Fruit fly (Drosophila melanogaster) whole organism, wandering third instar larva: Measurements from ENCODE around the gene B9d1.
A peak's percentile ranks its signal among the peaks of the same experiment; 100 is the strongest.

Experiments
- Abd-B ChIP-seq: fragments of >200 bp; optimal IDR thresholded peaks from 2 replicates; lab custom pipeline; 2017; ENCODE audit warnings: missing biosample characterization, missing genetic modification characterization
- CG32264 ChIP-seq: fragments of 200-800 bp; sonication (Bioruptor generic); optimal IDR thresholded peaks from 2 replicates; lab custom pipeline; 2016; ENCODE audit warnings: missing biosample characterization, missing genetic modification characterization
- CG9705 ChIP-seq: fragments of 200-800 bp; sonication (Bioruptor generic); optimal IDR thresholded peaks from 2 replicates; lab custom pipeline; 2018; ENCODE audit warnings: missing biosample characterization, mild to moderate bottlenecking, missing genetic modification characterization
- CrebA ChIP-seq: fragments of 200-800 bp; sonication (Bioruptor generic); optimal IDR thresholded peaks from 2 replicates; lab custom pipeline; 2016; ENCODE audit warnings: missing biosample characterization, mild to moderate bottlenecking, missing genetic modification characterization, borderline replicate concordance
- Dfd ChIP-seq: fragments of >200 bp; optimal IDR thresholded peaks from 2 replicates; lab custom pipeline; 2017; ENCODE audit warnings: missing biosample characterization, missing genetic modification characterization
- GATAd ChIP-seq: sonication (Bioruptor generic); optimal IDR thresholded peaks from 2 replicates; lab custom pipeline; 2016; ENCODE audit warnings: missing biosample characterization, missing genetic modification characterization
- Hnf4 ChIP-seq: fragments of 200-800 bp; sonication (Bioruptor generic); optimal IDR thresholded peaks from 2 replicates; lab custom pipeline; 2016; ENCODE audit warnings: missing biosample characterization, mild to moderate bottlenecking, missing genetic modification characterization
- Hr78 ChIP-seq: fragments of >200 bp; optimal IDR thresholded peaks from 2 replicates; lab custom pipeline; 2017; ENCODE audit warnings: missing biosample characterization, missing genetic modification characterization
- Hr83 ChIP-seq: fragments of 200-300 bp; sonication (Bioruptor generic); optimal IDR thresholded peaks from 2 replicates; lab custom pipeline; 2016; ENCODE audit warnings: missing biosample characterization, mild to moderate bottlenecking, missing genetic modification characterization, moderate library complexity; ENCODE audit not compliant: poor library complexity, severe bottlenecking
- Jra ChIP-seq: sonication (Bioruptor generic); optimal IDR thresholded peaks from 2 replicates; lab custom pipeline; 2016; ENCODE audit warnings: missing biosample characterization, missing genetic modification characterization
- Mio ChIP-seq: sonication (Bioruptor generic); optimal IDR thresholded peaks from 2 replicates; lab custom pipeline; 2016; ENCODE audit warnings: missing biosample characterization, missing genetic modification characterization
- Myc ChIP-seq: fragments of >200 bp; optimal IDR thresholded peaks from 2 replicates; lab custom pipeline; 2017
- N ChIP-seq: fragments of >200 bp; optimal IDR thresholded peaks from 2 replicates; lab custom pipeline; 2018; ENCODE audit warnings: missing biosample characterization, missing external identifiers, missing genetic modification characterization
- OdsH ChIP-seq: fragments of 200-800 bp; sonication (Bioruptor generic); optimal IDR thresholded peaks from 2 replicates; lab custom pipeline; 2016; ENCODE audit warnings: missing biosample characterization, mild to moderate bottlenecking, missing genetic modification characterization
- Rel ChIP-seq, 2 experiments: fragments of 200-800 bp; sonication (Bioruptor generic) in 1 of 2; optimal IDR thresholded peaks; 2 replicates in 1 of 2; 3 replicates in 1 of 2; lab custom pipeline; 2016 to 2019; ENCODE audit warnings: mild to moderate bottlenecking in 2 of 2, missing biosample characterization in 2 of 2, missing genetic modification characterization in 2 of 2, moderate library complexity in 1 of 2
- Sp1 ChIP-seq: fragments of 200-800 bp; sonication (Bioruptor generic); optimal IDR thresholded peaks from 3 replicates; lab custom pipeline; 2019; ENCODE audit warnings: missing biosample characterization, mild to moderate bottlenecking, missing genetic modification characterization, moderate library complexity
- Vsx2 ChIP-seq: fragments of 200-300, 225-300 bp; sonication (Bioruptor generic); optimal IDR thresholded peaks from 2 replicates; lab custom pipeline; 2018; ENCODE audit warnings: missing biosample characterization, missing genetic modification characterization; ENCODE audit not compliant: partially characterized antibody
- br ChIP-seq: fragments of 200-800 bp; sonication (Bioruptor generic); optimal IDR thresholded peaks from 2 replicates; lab custom pipeline; 2016; ENCODE audit warnings: missing biosample characterization, missing genetic modification characterization
- brk ChIP-seq: fragments of 200-800 bp; sonication (Bioruptor generic); optimal IDR thresholded peaks from 2 replicates; lab custom pipeline; 2016; ENCODE audit warnings: missing biosample characterization, mild to moderate bottlenecking, missing genetic modification characterization
- dl ChIP-seq, 2 experiments: fragments of 175-275, 200-275 bp in 1 of 2; fragments of 200-275 bp in 1 of 2; sonication (Bioruptor generic); optimal IDR thresholded peaks; lab custom pipeline; 2018; ENCODE audit warnings: mild to moderate bottlenecking in 2 of 2, missing biosample characterization in 2 of 2, missing genetic modification characterization in 2 of 2, moderate library complexity in 2 of 2; ENCODE audit not compliant: partially characterized antibody in 2 of 2, insufficient read depth in 1 of 2
- dmrt93B ChIP-seq: fragments of 200-800 bp; sonication (Bioruptor generic); optimal IDR thresholded peaks from 2 replicates; lab custom pipeline; 2018; ENCODE audit warnings: missing biosample characterization, mild to moderate bottlenecking, missing genetic modification characterization
- ey ChIP-seq: fragments of 200-800 bp; sonication (Bioruptor generic); optimal IDR thresholded peaks from 2 replicates; lab custom pipeline; 2016; ENCODE audit warnings: missing biosample characterization, missing genetic modification characterization
- foxo ChIP-seq, 2 experiments: fragments of 200-800 bp; sonication (Bioruptor generic); optimal IDR thresholded peaks; 2 replicates in 1 of 2; 3 replicates in 1 of 2; lab custom pipeline; 2016 to 2017; ENCODE audit warnings: missing biosample characterization in 2 of 2, missing genetic modification characterization in 2 of 2
- h ChIP-seq: fragments of 200-800 bp; sonication (Bioruptor generic); optimal IDR thresholded peaks from 3 replicates; lab custom pipeline; 2016; ENCODE audit warnings: missing biosample characterization, mild to moderate bottlenecking, missing genetic modification characterization
- jim ChIP-seq: fragments of 175-275, 200-325 bp; sonication (Bioruptor generic); optimal IDR thresholded peaks from 2 replicates; lab custom pipeline; 2016; ENCODE audit warnings: missing biosample characterization, mild to moderate bottlenecking, missing genetic modification characterization
- lola ChIP-seq: fragments of >200 bp; optimal IDR thresholded peaks from 2 replicates; lab custom pipeline; 2017; ENCODE audit warnings: missing biosample characterization, missing genetic modification characterization
- pan ChIP-seq: fragments of >200 bp; optimal IDR thresholded peaks from 2 replicates; lab custom pipeline; 2017
- psq ChIP-seq: fragments of 200-800 bp; sonication (Bioruptor generic); optimal IDR thresholded peaks from 3 replicates; lab custom pipeline; 2017; ENCODE audit warnings: missing biosample characterization, mild to moderate bottlenecking, missing genetic modification characterization, moderate library complexity
- rgr ChIP-seq: fragments of 200-800 bp; sonication (Bioruptor generic); optimal IDR thresholded peaks from 3 replicates; lab custom pipeline; 2016; ENCODE audit warnings: missing biosample characterization, mild to moderate bottlenecking, missing genetic modification characterization
- sage ChIP-seq: fragments of 200-800 bp; sonication (Bioruptor generic); optimal IDR thresholded peaks from 2 replicates; lab custom pipeline; 2016; ENCODE audit warnings: missing biosample characterization, mild to moderate bottlenecking, missing genetic modification characterization
- tai ChIP-seq: sonication (Bioruptor generic); optimal IDR thresholded peaks from 2 replicates; lab custom pipeline; 2016; ENCODE audit warnings: missing biosample characterization, missing genetic modification characterization
- usp ChIP-seq: fragments of >200 bp; optimal IDR thresholded peaks from 2 replicates; lab custom pipeline; 2017; ENCODE audit warnings: missing biosample characterization, missing genetic modification characterization

The B9d1 gene

DNA sequence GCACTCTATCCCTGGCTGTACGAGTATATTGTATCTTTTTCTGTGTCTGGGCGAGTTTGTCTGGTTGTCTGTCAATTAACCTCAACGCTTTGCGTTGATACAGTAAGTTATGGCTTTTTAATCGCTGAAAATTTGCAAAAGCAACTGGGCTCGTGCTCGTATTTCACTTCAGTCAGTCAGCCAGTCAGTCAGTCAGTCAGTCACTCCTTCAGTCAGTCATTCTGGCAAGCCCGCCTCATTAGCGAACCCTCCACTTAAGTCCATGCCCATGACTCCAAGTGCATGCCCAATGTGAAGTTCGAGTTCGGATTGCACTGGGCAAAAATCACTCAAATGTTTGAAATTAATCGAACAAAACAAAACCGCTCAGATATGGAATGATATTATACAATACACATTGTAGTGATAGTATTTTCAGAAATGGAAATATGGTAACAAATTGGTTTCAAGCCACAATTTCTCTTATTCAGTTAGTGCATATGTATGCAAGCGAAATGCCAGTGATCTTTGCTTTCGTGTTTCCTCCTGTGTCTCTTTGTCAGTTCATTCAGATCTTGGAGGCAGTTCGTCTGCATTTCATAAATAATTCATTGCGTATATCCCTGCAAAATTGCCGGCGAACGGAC is 24.2 kb upstream of the B9d1 start (continued):
- no peak for TF ChIP-seq usp (GFP tag; lab: Kevin White, UChicago)
- TF ChIP-seq Mio (GFP tag; lab: Kevin White, UChicago) = no peak
- TF ChIP-seq sage = peak; percentile 14
- no peak for TF ChIP-seq Hr83
- TF ChIP-seq Rel (GFP tag; optimal IDR thresholded peaks at IDR 0.05; lab: Kevin White, UChicago) = no peak
- no peak for TF ChIP-seq Rel (tag; optimal IDR thresholded peaks at IDR 0.05; lab: Kevin White, UChicago)
- TF ChIP-seq Sp1 = peak; percentile 0
- TF ChIP-seq br (GFP tag; lab: Kevin White, UChicago) = peak; percentile 62
- no peak for TF ChIP-seq Hr78
- no peak for TF ChIP-seq Myc (lab: Kevin White, UChicago)
- peak in 1 of 2 experiments; percentile 55 for TF ChIP-seq foxo (GFP tag; optimal IDR thresholded peaks at IDR 0.05; lab: Kevin White, UChicago)

DNA sequence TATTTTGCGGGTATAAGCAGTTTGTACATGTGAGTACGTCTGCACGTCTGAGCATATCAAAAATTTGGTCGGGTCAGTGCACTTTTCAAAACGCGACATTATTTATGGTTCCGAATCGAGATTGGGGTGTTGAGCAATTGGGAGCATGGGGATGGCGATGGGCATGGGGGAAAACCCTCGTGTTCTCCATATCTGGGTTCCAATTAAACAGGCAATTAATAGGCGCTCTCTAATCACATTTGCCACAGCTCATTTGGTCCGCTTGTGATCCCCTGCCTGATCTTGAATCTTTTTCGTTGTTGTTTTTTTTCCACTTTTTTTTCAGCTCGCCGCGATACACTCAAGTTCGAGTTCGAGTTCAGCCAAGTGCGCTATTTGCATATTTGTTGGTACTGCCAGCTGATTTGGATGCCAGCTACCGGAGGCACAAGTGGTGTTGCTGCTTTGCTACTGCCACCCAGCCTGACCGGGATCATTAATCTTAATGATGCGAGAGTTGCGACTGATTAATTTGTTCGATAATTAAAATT is 23.5 kb upstream of the B9d1 start:
- TF ChIP-seq ey (GFP tag; lab: Kevin White, UChicago) (no peak), Rel (GFP tag; optimal IDR thresholded peaks at IDR 0.05; lab: Kevin White, UChicago) (no peak), Rel (tag; optimal IDR thresholded peaks at IDR 0.05; lab: Kevin White, UChicago) (peak; percentile 94)

DNA sequence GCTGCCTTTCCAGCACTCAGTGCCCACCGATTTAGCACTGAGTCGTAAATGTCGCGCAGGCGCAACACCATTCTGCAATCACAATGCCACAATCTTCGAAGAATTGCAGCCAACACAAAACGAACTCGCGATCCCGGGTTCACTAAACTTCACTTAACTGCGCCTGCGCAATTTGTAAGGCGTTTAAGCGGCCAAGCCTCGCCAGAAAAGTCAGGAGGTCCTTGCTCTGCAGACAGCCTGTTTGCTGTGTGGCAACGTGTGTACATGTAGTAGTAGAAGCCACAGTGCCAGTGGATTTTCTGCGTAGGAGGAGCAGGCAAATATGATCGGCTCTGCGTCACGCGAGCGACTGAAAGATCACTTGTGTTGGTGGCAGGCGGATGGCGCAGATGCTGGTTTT is 18.5 kb upstream of the B9d1 start:
- TF ChIP-seq h (GFP tag; lab: Kevin White, UChicago) (no peak), OdsH (no peak), Vsx2 (no peak), Hr83 (no peak), jim (GFP tag; lab: Kevin White, UChicago) (no peak), N (GFP tag; lab: Kevin White, UChicago) (no peak), lola (GFP tag; lab: Kevin White, UChicago) (no peak), Dfd (no peak), ey (GFP tag; lab: Kevin White, UChicago) (no peak), dmrt93B (GFP tag; lab: Kevin White, UChicago) (no peak), rgr (no peak), Abd-B (GFP tag; lab: Kevin White, UChicago) (no peak), CrebA (no peak), GATAd (GFP tag; lab: Kevin White, UChicago) (no peak), dl (GFP tag; optimal IDR thresholded peaks at IDR 0.05; lab: Kevin White, UChicago; ENCODE audit: insufficient read depth in 1 of 2, partially characterized antibody in 2 of 2) (no peak), pan (lab: Kevin White, UChicago) (no peak), brk (GFP tag; lab: Kevin White, UChicago) (no peak), Mio (GFP tag; lab: Kevin White, UChicago) (no peak), CG32264 (no peak), Myc (lab: Kevin White, UChicago) (no peak)

DNA sequence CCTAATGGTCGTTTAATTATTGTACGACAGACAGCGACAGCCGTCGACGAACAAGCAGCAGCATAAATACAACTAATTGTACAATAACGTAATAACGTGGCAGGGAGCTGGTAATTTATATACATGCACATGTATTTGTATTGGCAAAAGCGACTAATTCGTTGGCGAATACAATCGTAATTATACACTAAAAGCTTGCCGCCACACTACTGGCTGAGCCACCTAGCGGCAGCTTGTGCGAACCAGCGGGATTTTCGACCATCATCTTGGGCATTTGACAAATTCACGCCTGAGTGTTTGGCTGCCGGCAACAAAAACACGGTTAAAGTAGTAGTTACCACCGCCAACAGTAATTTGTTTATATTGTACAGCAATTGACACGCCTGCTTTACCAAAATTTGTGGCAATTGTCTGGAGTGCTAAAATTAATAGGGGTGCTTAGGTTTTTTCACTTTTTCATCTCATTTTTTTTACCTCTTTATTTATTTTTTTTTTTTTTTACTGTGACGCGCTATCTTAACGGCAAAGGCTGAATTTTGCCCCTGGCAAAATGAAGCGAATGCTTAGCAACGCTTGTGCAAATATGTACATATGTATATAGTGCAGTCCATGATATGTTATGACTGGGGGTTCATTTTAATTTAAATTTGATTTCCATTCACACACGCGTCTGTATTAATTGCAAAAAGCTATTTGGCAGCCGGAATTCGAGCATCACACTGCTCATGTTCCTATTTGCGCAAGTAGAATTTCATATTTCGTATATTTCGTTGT is 13.5 kb upstream of the B9d1 start:
- peak; percentile 54 for TF ChIP-seq h (GFP tag; lab: Kevin White, UChicago)
- TF ChIP-seq CG9705 (GFP tag; lab: Kevin White, UChicago) = no peak
- no peak for TF ChIP-seq Jra
- peak; percentile 80 for TF ChIP-seq Hr83
- peak; percentile 34 for TF ChIP-seq OdsH
- TF ChIP-seq Hnf4 = peak; percentile 45
- TF ChIP-seq Abd-B (GFP tag; lab: Kevin White, UChicago) = no peak
- peak; percentile 47 for TF ChIP-seq rgr
- peak in 1 of 2 experiments; percentile 17 for TF ChIP-seq foxo (GFP tag; optimal IDR thresholded peaks at IDR 0.05; lab: Kevin White, UChicago)
- TF ChIP-seq psq (GFP tag; lab: Kevin White, UChicago) = peak; percentile 12
- TF ChIP-seq tai (GFP tag; lab: Kevin White, UChicago) = peak; percentile 53
